Fruit fly (Drosophila melanogaster) whole organism, wandering third instar larva: Measurements from ENCODE around the gene Hsp68.

Source experiments
- Abd-B ChIP-seq: fragments of >200 bp; optimal IDR thresholded peaks from 2 replicates; lab custom pipeline; 2017; ENCODE audit warnings: missing biosample characterization, missing genetic modification characterization
- CG32264 ChIP-seq: fragments of 200-800 bp; sonication (Bioruptor generic); optimal IDR thresholded peaks from 2 replicates; lab custom pipeline; 2016; ENCODE audit warnings: missing biosample characterization, missing genetic modification characterization
- CG9705 ChIP-seq: fragments of 200-800 bp; sonication (Bioruptor generic); optimal IDR thresholded peaks from 2 replicates; lab custom pipeline; 2018; ENCODE audit warnings: missing biosample characterization, mild to moderate bottlenecking, missing genetic modification characterization
- CrebA ChIP-seq: fragments of 200-800 bp; sonication (Bioruptor generic); optimal IDR thresholded peaks from 2 replicates; lab custom pipeline; 2016; ENCODE audit warnings: missing biosample characterization, mild to moderate bottlenecking, missing genetic modification characterization, borderline replicate concordance
- Dfd ChIP-seq: fragments of >200 bp; optimal IDR thresholded peaks from 2 replicates; lab custom pipeline; 2017; ENCODE audit warnings: missing biosample characterization, missing genetic modification characterization
- Dif ChIP-seq: fragments of 200-275, 200-300 bp; sonication (Bioruptor generic); optimal IDR thresholded peaks from 2 replicates; lab custom pipeline; 2018; ENCODE audit warnings: missing biosample characterization, missing genetic modification characterization; ENCODE audit not compliant: partially characterized antibody
- GATAd ChIP-seq: sonication (Bioruptor generic); optimal IDR thresholded peaks from 2 replicates; lab custom pipeline; 2016; ENCODE audit warnings: missing biosample characterization, missing genetic modification characterization
- HLH106 ChIP-seq: fragments of 200-800 bp; optimal IDR thresholded peaks from 3 replicates; lab custom pipeline; 2019; ENCODE audit warnings: missing biosample characterization, mild to moderate bottlenecking, missing genetic modification characterization, moderate library complexity
- Hnf4 ChIP-seq: fragments of 200-800 bp; sonication (Bioruptor generic); optimal IDR thresholded peaks from 2 replicates; lab custom pipeline; 2016; ENCODE audit warnings: missing biosample characterization, mild to moderate bottlenecking, missing genetic modification characterization
- Hr78 ChIP-seq: fragments of >200 bp; optimal IDR thresholded peaks from 2 replicates; lab custom pipeline; 2017; ENCODE audit warnings: missing biosample characterization, missing genetic modification characterization
- Hr83 ChIP-seq: fragments of 200-300 bp; sonication (Bioruptor generic); optimal IDR thresholded peaks from 2 replicates; lab custom pipeline; 2016; ENCODE audit warnings: missing biosample characterization, mild to moderate bottlenecking, missing genetic modification characterization, moderate library complexity; ENCODE audit not compliant: poor library complexity, severe bottlenecking
- Jra ChIP-seq: sonication (Bioruptor generic); optimal IDR thresholded peaks from 2 replicates; lab custom pipeline; 2016; ENCODE audit warnings: missing biosample characterization, missing genetic modification characterization
- Mio ChIP-seq: sonication (Bioruptor generic); optimal IDR thresholded peaks from 2 replicates; lab custom pipeline; 2016; ENCODE audit warnings: missing biosample characterization, missing genetic modification characterization
- Myc ChIP-seq: fragments of >200 bp; optimal IDR thresholded peaks from 2 replicates; lab custom pipeline; 2017
- N ChIP-seq: fragments of >200 bp; optimal IDR thresholded peaks from 2 replicates; lab custom pipeline; 2018; ENCODE audit warnings: missing biosample characterization, missing external identifiers, missing genetic modification characterization
- OdsH ChIP-seq: fragments of 200-800 bp; sonication (Bioruptor generic); optimal IDR thresholded peaks from 2 replicates; lab custom pipeline; 2016; ENCODE audit warnings: missing biosample characterization, mild to moderate bottlenecking, missing genetic modification characterization
- Rel ChIP-seq, 2 experiments: fragments of 200-800 bp; sonication (Bioruptor generic) in 1 of 2; optimal IDR thresholded peaks; 2 replicates in 1 of 2; 3 replicates in 1 of 2; lab custom pipeline; 2016 to 2019; ENCODE audit warnings: mild to moderate bottlenecking in 2 of 2, missing biosample characterization in 2 of 2, missing genetic modification characterization in 2 of 2, moderate library complexity in 1 of 2
- Sp1 ChIP-seq: fragments of 200-800 bp; sonication (Bioruptor generic); optimal IDR thresholded peaks from 3 replicates; lab custom pipeline; 2019; ENCODE audit warnings: missing biosample characterization, mild to moderate bottlenecking, missing genetic modification characterization, moderate library complexity
- Vsx2 ChIP-seq: fragments of 200-300, 225-300 bp; sonication (Bioruptor generic); optimal IDR thresholded peaks from 2 replicates; lab custom pipeline; 2018; ENCODE audit warnings: missing biosample characterization, missing genetic modification characterization; ENCODE audit not compliant: partially characterized antibody
- br ChIP-seq: fragments of 200-800 bp; sonication (Bioruptor generic); optimal IDR thresholded peaks from 2 replicates; lab custom pipeline; 2016; ENCODE audit warnings: missing biosample characterization, missing genetic modification characterization
- brk ChIP-seq: fragments of 200-800 bp; sonication (Bioruptor generic); optimal IDR thresholded peaks from 2 replicates; lab custom pipeline; 2016; ENCODE audit warnings: missing biosample characterization, mild to moderate bottlenecking, missing genetic modification characterization
- dl ChIP-seq, 2 experiments: fragments of 175-275, 200-275 bp in 1 of 2; fragments of 200-275 bp in 1 of 2; sonication (Bioruptor generic); optimal IDR thresholded peaks; lab custom pipeline; 2018; ENCODE audit warnings: mild to moderate bottlenecking in 2 of 2, missing biosample characterization in 2 of 2, missing genetic modification characterization in 2 of 2, moderate library complexity in 2 of 2; ENCODE audit not compliant: partially characterized antibody in 2 of 2, insufficient read depth in 1 of 2
- dmrt93B ChIP-seq: fragments of 200-800 bp; sonication (Bioruptor generic); optimal IDR thresholded peaks from 2 replicates; lab custom pipeline; 2018; ENCODE audit warnings: missing biosample characterization, mild to moderate bottlenecking, missing genetic modification characterization
- dsf ChIP-seq: sonication (Bioruptor generic); optimal IDR thresholded peaks from 2 replicates; lab custom pipeline; 2016; ENCODE audit warnings: missing biosample characterization, missing genetic modification characterization, borderline replicate concordance
- ey ChIP-seq: fragments of 200-800 bp; sonication (Bioruptor generic); optimal IDR thresholded peaks from 2 replicates; lab custom pipeline; 2016; ENCODE audit warnings: missing biosample characterization, missing genetic modification characterization
- foxo ChIP-seq, 2 experiments: fragments of 200-800 bp; sonication (Bioruptor generic); optimal IDR thresholded peaks; 2 replicates in 1 of 2; 3 replicates in 1 of 2; lab custom pipeline; 2016 to 2017; ENCODE audit warnings: missing biosample characterization in 2 of 2, missing genetic modification characterization in 2 of 2
- fru ChIP-seq: fragments of 200-800 bp; sonication (Bioruptor generic); optimal IDR thresholded peaks from 3 replicates; lab custom pipeline; 2016; ENCODE audit warnings: missing biosample characterization, mild to moderate bottlenecking, missing genetic modification characterization
- h ChIP-seq: fragments of 200-800 bp; sonication (Bioruptor generic); optimal IDR thresholded peaks from 3 replicates; lab custom pipeline; 2016; ENCODE audit warnings: missing biosample characterization, mild to moderate bottlenecking, missing genetic modification characterization
- jim ChIP-seq: fragments of 175-275, 200-325 bp; sonication (Bioruptor generic); optimal IDR thresholded peaks from 2 replicates; lab custom pipeline; 2016; ENCODE audit warnings: missing biosample characterization, mild to moderate bottlenecking, missing genetic modification characterization
- lola ChIP-seq: fragments of >200 bp; optimal IDR thresholded peaks from 2 replicates; lab custom pipeline; 2017; ENCODE audit warnings: missing biosample characterization, missing genetic modification characterization
- pan ChIP-seq: fragments of >200 bp; optimal IDR thresholded peaks from 2 replicates; lab custom pipeline; 2017
- psq ChIP-seq: fragments of 200-800 bp; sonication (Bioruptor generic); optimal IDR thresholded peaks from 3 replicates; lab custom pipeline; 2017; ENCODE audit warnings: missing biosample characterization, mild to moderate bottlenecking, missing genetic modification characterization, moderate library complexity
- rgr ChIP-seq: fragments of 200-800 bp; sonication (Bioruptor generic); optimal IDR thresholded peaks from 3 replicates; lab custom pipeline; 2016; ENCODE audit warnings: missing biosample characterization, mild to moderate bottlenecking, missing genetic modification characterization
- sage ChIP-seq: fragments of 200-800 bp; sonication (Bioruptor generic); optimal IDR thresholded peaks from 2 replicates; lab custom pipeline; 2016; ENCODE audit warnings: missing biosample characterization, mild to moderate bottlenecking, missing genetic modification characterization
- sv ChIP-seq: fragments of 200-800 bp; sonication (Bioruptor generic); optimal IDR thresholded peaks from 3 replicates; lab custom pipeline; 2016; ENCODE audit warnings: missing biosample characterization, missing genetic modification characterization
- tai ChIP-seq: sonication (Bioruptor generic); optimal IDR thresholded peaks from 2 replicates; lab custom pipeline; 2016; ENCODE audit warnings: missing biosample characterization, missing genetic modification characterization
- usp ChIP-seq: fragments of >200 bp; optimal IDR thresholded peaks from 2 replicates; lab custom pipeline; 2017; ENCODE audit warnings: missing biosample characterization, missing genetic modification characterization
- woc ChIP-seq: sonication (Bioruptor generic); optimal IDR thresholded peaks from 2 replicates; lab custom pipeline; 2016; ENCODE audit warnings: missing biosample characterization, mild to moderate bottlenecking, missing genetic modification characterization

The Hsp68 gene

DNA sequence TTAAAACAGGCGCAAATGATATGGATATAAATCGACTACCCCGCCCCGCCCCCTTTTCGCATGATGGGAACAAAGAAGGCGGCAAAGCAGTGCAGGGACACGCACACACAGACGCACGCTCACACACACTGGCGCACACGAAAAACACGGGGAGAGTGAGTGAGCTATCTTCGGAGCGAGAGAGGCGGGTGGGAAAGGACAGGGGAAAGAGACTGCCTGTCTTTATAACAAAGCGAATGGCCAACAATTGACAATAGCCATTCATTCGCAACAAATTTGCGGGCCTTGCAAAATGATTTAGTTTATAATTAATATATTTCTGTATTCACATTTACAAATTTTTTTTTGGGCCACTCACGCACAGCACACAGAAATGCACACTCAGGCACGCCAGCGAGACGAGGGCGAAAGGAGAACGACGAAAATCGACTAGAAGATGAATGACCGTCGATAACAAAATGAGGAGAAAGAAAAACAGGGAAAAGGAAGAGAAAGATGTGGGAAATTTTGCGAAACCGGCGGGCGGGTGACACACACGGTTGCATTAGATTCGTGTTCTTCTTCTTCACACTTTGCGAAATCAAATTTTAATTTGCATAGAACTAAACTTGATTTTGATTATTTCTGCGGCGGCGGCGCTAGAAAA lies 10.4 kb downstream of the Hsp68 start:
- TF ChIP-seq Hr78 (no peak), h (GFP tag; lab: Kevin White, UChicago) (peak; percentile 50), Rel (GFP tag; optimal IDR thresholded peaks at IDR 0.05; lab: Kevin White, UChicago) (peak; percentile 41), Rel (tag; optimal IDR thresholded peaks at IDR 0.05; lab: Kevin White, UChicago) (peak; percentile 26), CG32264 (peak; percentile 24), Hr83 (GFP tag; lab: Kevin White, UChicago) (peak; percentile 64), br (peak; percentile 0), tai (no peak), dsf (no peak), fru (GFP tag; lab: Kevin White, UChicago) (peak; percentile 17), Dfd (GFP tag; lab: Kevin White, UChicago) (no peak), woc (GFP tag; lab: Kevin White, UChicago) (no peak), Vsx2 (no peak), GATAd (GFP tag; lab: Kevin White, UChicago) (no peak), Dif (GFP tag; lab: Kevin White, UChicago) (peak; percentile 77), Hnf4 (GFP tag; lab: Kevin White, UChicago) (peak; percentile 10), psq (peak; percentile 97), N (GFP tag; lab: Kevin White, UChicago) (peak; percentile 73), sage (GFP tag; lab: Kevin White, UChicago) (peak; percentile 6)

DNA sequence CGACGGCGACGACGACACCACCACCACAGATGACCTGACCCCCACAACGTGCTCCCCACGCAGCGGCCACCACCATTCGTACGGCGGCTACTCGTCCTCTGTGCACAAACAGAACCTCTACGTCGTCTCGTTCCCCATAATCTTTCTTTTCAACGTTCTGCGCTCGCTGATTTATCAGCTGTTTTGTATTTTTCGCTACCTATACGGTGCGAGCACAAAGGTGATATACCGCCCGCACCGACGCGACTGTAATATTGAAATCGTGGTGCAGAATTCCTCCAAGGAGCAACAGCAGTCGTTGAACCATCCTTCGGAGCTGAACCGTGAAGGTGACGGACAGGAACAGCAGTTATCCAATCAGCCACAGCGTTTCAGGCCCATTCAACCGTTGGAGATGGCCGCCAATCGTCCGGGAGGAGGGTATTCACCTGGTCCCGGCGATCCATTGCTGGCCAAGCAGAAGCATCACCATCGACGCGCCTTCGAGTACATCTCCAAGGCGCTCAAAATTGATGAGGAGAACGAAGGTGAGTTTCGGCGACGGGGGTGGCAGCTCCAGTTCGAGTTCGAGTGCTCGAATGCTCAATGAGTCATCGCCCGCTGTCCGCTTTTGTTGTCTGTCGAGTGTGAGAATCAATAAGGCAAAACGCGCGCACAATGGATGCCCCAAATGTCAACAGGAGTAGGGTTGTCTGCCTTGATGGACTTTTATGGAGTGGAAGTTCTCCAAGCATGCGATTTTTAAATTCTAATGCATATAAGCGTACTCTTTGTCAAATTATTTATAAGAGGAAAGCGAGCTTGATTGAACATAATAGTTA lies 18.2 kb downstream of the Hsp68 start, which contains the start of gene Miro:
TSS of gene Miro (minus strand) at position 112 of the 821 bp plus-strand sequence.
- TF ChIP-seq CrebA (GFP tag; lab: Kevin White, UChicago): no peak
- TF ChIP-seq dl (GFP tag; optimal IDR thresholded peaks at IDR 0.05; lab: Kevin White, UChicago; ENCODE audit: insufficient read depth in 1 of 2, partially characterized antibody in 2 of 2): no peak
- no peak for TF ChIP-seq GATAd (GFP tag; lab: Kevin White, UChicago)
- TF ChIP-seq CG9705 (GFP tag; lab: Kevin White, UChicago): no peak
- TF ChIP-seq tai: no peak
- TF ChIP-seq psq: peak; percentile 39
- no peak for TF ChIP-seq lola
- TF ChIP-seq Dif (GFP tag; lab: Kevin White, UChicago): no peak
- TF ChIP-seq CG32264: no peak
- peak; percentile 70 for TF ChIP-seq br
- no peak for TF ChIP-seq Hr78
- TF ChIP-seq Jra (GFP tag; lab: Kevin White, UChicago): peak; percentile 87
- no peak for TF ChIP-seq brk (GFP tag; lab: Kevin White, UChicago)
- no peak for TF ChIP-seq Rel (GFP tag; optimal IDR thresholded peaks at IDR 0.05; lab: Kevin White, UChicago)
- no peak for TF ChIP-seq Rel (tag; optimal IDR thresholded peaks at IDR 0.05; lab: Kevin White, UChicago)
- TF ChIP-seq Hr83 (GFP tag; lab: Kevin White, UChicago): peak; percentile 96
- no peak for TF ChIP-seq Myc (lab: Kevin White, UChicago)
- no peak for TF ChIP-seq Mio (GFP tag; lab: Kevin White, UChicago)
- peak; percentile 72 for TF ChIP-seq rgr (GFP tag; lab: Kevin White, UChicago)
- no peak for TF ChIP-seq woc (GFP tag; lab: Kevin White, UChicago)
- no peak for TF ChIP-seq Abd-B (GFP tag; lab: Kevin White, UChicago)
- no peak for TF ChIP-seq pan (lab: Kevin White, UChicago)
- no peak for TF ChIP-seq sv
- no peak for TF ChIP-seq Dfd (GFP tag; lab: Kevin White, UChicago)
- peak; percentile 68 for TF ChIP-seq OdsH (GFP tag; lab: Kevin White, UChicago)
- TF ChIP-seq dmrt93B (GFP tag; lab: Kevin White, UChicago): no peak
- peak; percentile 73 for TF ChIP-seq jim
- TF ChIP-seq Hnf4 (GFP tag; lab: Kevin White, UChicago): peak; percentile 70
- TF ChIP-seq foxo (GFP tag; optimal IDR thresholded peaks at IDR 0.05; lab: Kevin White, UChicago): peak in 1 of 2 experiments; percentile 46
- no peak for TF ChIP-seq usp (GFP tag; lab: Kevin White, UChicago)
- no peak for TF ChIP-seq HLH106 (tag; lab: Kevin White, UChicago)
- TF ChIP-seq ey (GFP tag; lab: Kevin White, UChicago): peak; percentile 8
- TF ChIP-seq dsf: no peak
- no peak for TF ChIP-seq N (GFP tag; lab: Kevin White, UChicago)
- TF ChIP-seq Vsx2: no peak
- peak; percentile 36 for TF ChIP-seq Sp1 (GFP tag; lab: Kevin White, UChicago)
- TF ChIP-seq fru (GFP tag; lab: Kevin White, UChicago): peak; percentile 25
- peak; percentile 66 for TF ChIP-seq h (GFP tag; lab: Kevin White, UChicago)
- no peak for TF ChIP-seq sage (GFP tag; lab: Kevin White, UChicago)
